Fruit fly (Drosophila melanogaster): Measurements from ENCODE around the gene lili.

dm6 chr3R:24828234-24828633, 14.4 kb upstream of the lili start, which contains the start of gene RabX4:
- TF ChIP-seq insv (optimal IDR thresholded peaks at IDR 0.05) (no peak), ttk (optimal IDR thresholded peaks at IDR 0.05) (no peak), Myc (optimal IDR thresholded peaks at IDR 0.05) (no peak), h (optimal IDR thresholded peaks at IDR 0.05) (no peak), psq (optimal IDR thresholded peaks at IDR 0.05) (no peak), Sin3A (optimal IDR thresholded peaks at IDR 0.05) (no peak)

All from Kc167 (cell line).